Fruit fly (Drosophila melanogaster) whole organism, embryonic: Measurements from ENCODE around the gene AP-2mu.

Experiments
- Awh ChIP-seq: fragments of 200-800 bp; sonication (Bioruptor generic); IDR thresholded peaks from 2 replicates; pipeline ENCODE4, ENCODE4 v1.3.6; 2022; ENCODE audit warnings: missing biosample characterization, missing genetic modification characterization
- CG10462 ChIP-seq: fragments of 200-800 bp; sonication (Bioruptor generic); optimal IDR thresholded peaks from 2 replicates; lab custom pipeline; 2016; ENCODE audit warnings: missing biosample characterization, missing genetic modification characterization
- CG11247 ChIP-seq: fragments of 200-800 bp; sonication (Bioruptor generic); IDR thresholded peaks from 2 replicates; pipeline ENCODE4 v1.3.6; 2022; ENCODE audit warnings: missing biosample characterization, missing genetic modification characterization
- CG11695 ChIP-seq: fragments of 200-800 bp; sonication (Bioruptor generic); IDR thresholded peaks from 3 replicates; pipeline ENCODE4 v1.3.6; 2022; ENCODE audit warnings: missing biosample characterization, missing genetic modification characterization
- CG15011 ChIP-seq: fragments of 200-800 bp; sonication (Bioruptor generic); optimal IDR thresholded peaks from 3 replicates; lab custom pipeline; 2018; ENCODE audit warnings: missing biosample characterization, mild to moderate bottlenecking, missing genetic modification characterization
- CG15269 ChIP-seq: fragments of 200-800 bp; sonication (Bioruptor generic); optimal IDR thresholded peaks from 2 replicates; lab custom pipeline; 2018; ENCODE audit warnings: missing biosample characterization, mild to moderate bottlenecking, missing genetic modification characterization, moderate library complexity
- CG1602 ChIP-seq: fragments of 200-800 bp; sonication (Bioruptor generic); optimal IDR thresholded peaks from 3 replicates; lab custom pipeline; 2016; ENCODE audit warnings: missing biosample characterization, missing genetic modification characterization
- CG2199 ChIP-seq: fragments of 200-800 bp; sonication (Bioruptor generic); IDR thresholded peaks from 3 replicates; pipeline ENCODE4 v1.3.6; 2022; ENCODE audit warnings: missing biosample characterization, missing genetic modification characterization
- CG2678 ChIP-seq: fragments of 200-800 bp; sonication (Bioruptor generic); optimal IDR thresholded peaks from 3 replicates; lab custom pipeline; 2019; ENCODE audit warnings: missing biosample characterization, mild to moderate bottlenecking, missing genetic modification characterization, moderate library complexity
- CG34376 ChIP-seq: fragments of 200-800 bp; sonication (Bioruptor generic); optimal IDR thresholded peaks from 2 replicates; lab custom pipeline; 2018; ENCODE audit warnings: missing biosample characterization, mild to moderate bottlenecking, missing genetic modification characterization
- CG34422 ChIP-seq: fragments of 200-800 bp; sonication (Bioruptor generic); IDR thresholded peaks from 3 replicates; pipeline ENCODE4 v1.3.6; 2022; ENCODE audit warnings: missing biosample characterization, missing genetic modification characterization
- CG3838 ChIP-seq: fragments of 200-800 bp; sonication (Bioruptor generic); optimal IDR thresholded peaks from 3 replicates; lab custom pipeline; 2016; ENCODE audit warnings: missing biosample characterization, missing genetic modification characterization
- CG4328 ChIP-seq: fragments of 200-800 bp; sonication (Bioruptor generic); optimal IDR thresholded peaks from 3 replicates; lab custom pipeline; 2017; ENCODE audit warnings: missing biosample characterization, missing genetic modification reagents, missing genetic modification characterization
- CG4707 ChIP-seq: fragments of 200-800 bp; sonication (Bioruptor generic); optimal IDR thresholded peaks from 2 replicates; lab custom pipeline; 2018; ENCODE audit warnings: missing biosample characterization, mild to moderate bottlenecking, missing genetic modification characterization, moderate library complexity
- CG6654 ChIP-seq: fragments of 200-800 bp; sonication (Bioruptor generic); optimal IDR thresholded peaks from 2 replicates; lab custom pipeline; 2017; ENCODE audit warnings: missing biosample characterization, mild to moderate bottlenecking, missing genetic modification characterization
- CG6791 ChIP-seq: fragments of 200-800 bp; sonication (Bioruptor generic); IDR thresholded peaks from 3 replicates; pipeline ENCODE4 v1.3.6; 2022; ENCODE audit warnings: missing biosample characterization, missing genetic modification characterization; ENCODE audit not compliant: partially characterized antibody
- CkIIα-i1 ChIP-seq: fragments of 200-800 bp; sonication (Bioruptor generic); IDR thresholded peaks from 2 replicates; pipeline ENCODE4 v1.3.6; 2022; ENCODE audit warnings: missing biosample characterization, missing genetic modification characterization
- Dad ChIP-seq: fragments of 200-800 bp; sonication (Bioruptor generic); optimal IDR thresholded peaks from 3 replicates; lab custom pipeline; 2016; ENCODE audit warnings: missing biosample characterization, missing genetic modification characterization
- Fer3 ChIP-seq: fragments of 200-800 bp; sonication (Bioruptor generic); optimal IDR thresholded peaks from 2 replicates; lab custom pipeline; 2018; ENCODE audit warnings: missing biosample characterization, mild to moderate bottlenecking, missing genetic modification characterization, moderate library complexity
- Gsc ChIP-seq: fragments of 200-800 bp; sonication (Bioruptor generic); IDR thresholded peaks from 2 replicates; pipeline ENCODE4 v1.3.6; 2022; ENCODE audit warnings: missing biosample characterization, missing genetic modification characterization
- Hey ChIP-seq: fragments of 200-800 bp; sonication (Bioruptor generic); optimal IDR thresholded peaks from 3 replicates; lab custom pipeline; 2018; ENCODE audit warnings: missing biosample characterization, mild to moderate bottlenecking, missing genetic modification characterization
- HmgZ ChIP-seq: fragments of 200-800 bp; sonication (Bioruptor generic); optimal IDR thresholded peaks from 2 replicates; lab custom pipeline; 2018; ENCODE audit warnings: missing biosample characterization, mild to moderate bottlenecking, missing genetic modification characterization
- Max ChIP-seq: fragments of 200-800 bp; sonication (Bioruptor generic); optimal IDR thresholded peaks from 2 replicates; lab custom pipeline; 2016; ENCODE audit warnings: missing biosample characterization, mild to moderate bottlenecking, missing genetic modification characterization
- NFAT ChIP-seq: fragments of 200-800 bp; sonication (Bioruptor generic); IDR thresholded peaks from 2 replicates; pipeline ENCODE4 v1.3.6; 2022; ENCODE audit warnings: missing biosample characterization, missing genetic modification characterization
- Oli ChIP-seq: fragments of 200-800 bp; sonication (Bioruptor generic); optimal IDR thresholded peaks from 2 replicates; lab custom pipeline; 2018; ENCODE audit warnings: missing biosample characterization, mild to moderate bottlenecking, missing genetic modification characterization, moderate library complexity
- PHDP ChIP-seq: fragments of 200-800 bp; sonication (Bioruptor generic); optimal IDR thresholded peaks from 3 replicates; lab custom pipeline; 2018; ENCODE audit warnings: missing biosample characterization, mild to moderate bottlenecking, missing genetic modification characterization, moderate library complexity
- Ravus ChIP-seq: fragments of 200-800 bp; sonication (Bioruptor generic); IDR thresholded peaks from 2 replicates; pipeline ENCODE4 v1.3.6; 2022; ENCODE audit warnings: missing biosample characterization, missing genetic modification characterization
- Rfx ChIP-seq: fragments of 200-800 bp; sonication (Bioruptor generic); IDR thresholded peaks from 2 replicates; pipeline ENCODE4 v1.3.6; 2022; ENCODE audit warnings: missing biosample characterization, missing genetic modification characterization
- Sin3A ChIP-seq: fragments of >200 bp; optimal IDR thresholded peaks from 2 replicates; lab custom pipeline; 2018
- Sox100B ChIP-seq: fragments of 200-800 bp; sonication (Bioruptor generic); optimal IDR thresholded peaks from 3 replicates; lab custom pipeline; 2018; ENCODE audit warnings: missing biosample characterization, mild to moderate bottlenecking, missing genetic modification characterization
- Sox102F ChIP-seq: fragments of 200-800 bp; sonication (Bioruptor generic); optimal IDR thresholded peaks from 2 replicates; lab custom pipeline; 2018; ENCODE audit warnings: missing biosample characterization, mild to moderate bottlenecking, missing genetic modification characterization, moderate library complexity
- abd-A ChIP-seq: fragments of 200-800 bp; sonication (Bioruptor generic); optimal IDR thresholded peaks from 3 replicates; lab custom pipeline; 2019; ENCODE audit warnings: missing biosample characterization, mild to moderate bottlenecking, missing genetic modification characterization, moderate library complexity
- ac ChIP-seq: fragments of 200-800 bp; sonication (Bioruptor generic); optimal IDR thresholded peaks from 3 replicates; lab custom pipeline; 2017; ENCODE audit warnings: missing biosample characterization, mild to moderate bottlenecking, missing genetic modification characterization
- ap ChIP-seq: fragments of 200-800 bp; sonication (Bioruptor generic); IDR thresholded peaks from 2 replicates; pipeline ENCODE4 v1.3.6; 2022; ENCODE audit warnings: missing biosample characterization, missing genetic modification characterization
- bbx ChIP-seq: fragments of 200-800 bp; sonication (Bioruptor generic); IDR thresholded peaks from 2 replicates; pipeline ENCODE4 v1.3.6; 2022; ENCODE audit warnings: missing biosample characterization, missing genetic modification characterization; ENCODE audit not compliant: partially characterized antibody
- btn ChIP-seq: fragments of 200-800 bp; sonication (Bioruptor generic); optimal IDR thresholded peaks from 2 replicates; lab custom pipeline; 2016; ENCODE audit warnings: missing biosample characterization, missing genetic modification characterization
- da ChIP-seq: fragments of 200-800 bp; sonication (Bioruptor generic); optimal IDR thresholded peaks from 2 replicates; lab custom pipeline; 2016; ENCODE audit warnings: missing biosample characterization, missing genetic modification characterization
- dmrt99B ChIP-seq: fragments of 200-800 bp; sonication (Bioruptor generic); optimal IDR thresholded peaks from 2 replicates; lab custom pipeline; 2018; ENCODE audit warnings: missing biosample characterization, mild to moderate bottlenecking, missing genetic modification characterization, moderate library complexity
- esg ChIP-seq: fragments of 200-800 bp; sonication (Bioruptor generic); conservative IDR thresholded peaks from 2 replicates; pipeline ENCODE4 v1.3.6; 2022; ENCODE audit warnings: missing biosample characterization, missing genetic modification characterization
- exex ChIP-seq: fragments of 200-800 bp; sonication (Bioruptor generic); optimal IDR thresholded peaks from 4 replicates; lab custom pipeline; 2018; ENCODE audit warnings: missing biosample characterization, mild to moderate bottlenecking, missing genetic modification characterization, moderate library complexity
- fd96Cb ChIP-seq: fragments of 200-800 bp; sonication (Bioruptor generic); optimal IDR thresholded peaks from 2 replicates; lab custom pipeline; 2018; ENCODE audit warnings: missing biosample characterization, mild to moderate bottlenecking, missing genetic modification characterization, moderate library complexity
- ftz-f1 ChIP-seq: fragments of 200-800 bp; sonication (Bioruptor generic); optimal IDR thresholded peaks from 2 replicates; lab custom pipeline; 2016; ENCODE audit warnings: missing biosample characterization, missing genetic modification characterization
- gcm ChIP-seq: fragments of 200-800 bp; sonication (Bioruptor generic); optimal IDR thresholded peaks from 2 replicates; lab custom pipeline; 2019; ENCODE audit warnings: missing biosample characterization, mild to moderate bottlenecking, missing genetic modification characterization, moderate library complexity
- h ChIP-seq: fragments of >200 bp; optimal IDR thresholded peaks from 2 replicates; lab custom pipeline; 2017
- jumu ChIP-seq: fragments of 200-800 bp; sonication (Bioruptor generic); optimal IDR thresholded peaks from 3 replicates; lab custom pipeline; 2016; ENCODE audit warnings: missing biosample characterization, missing genetic modification characterization
- lab ChIP-seq: fragments of 200-800 bp; sonication (Bioruptor generic); optimal IDR thresholded peaks from 3 replicates; lab custom pipeline; 2017; ENCODE audit warnings: missing biosample characterization, missing genetic modification characterization, mild to moderate bottlenecking, moderate library complexity, missing genetic modification reagents
- mam ChIP-seq: fragments of 200-800 bp; sonication (Bioruptor generic); optimal IDR thresholded peaks from 3 replicates; lab custom pipeline; 2016; ENCODE audit warnings: missing biosample characterization, missing genetic modification characterization
- rib ChIP-seq: fragments of 200-800 bp; sonication (Bioruptor generic); IDR thresholded peaks from 2 replicates; pipeline ENCODE4 v1.3.6; 2022; ENCODE audit warnings: missing biosample characterization, missing genetic modification characterization
- sd ChIP-seq: fragments of 200-800 bp; sonication (Bioruptor generic); optimal IDR thresholded peaks from 3 replicates; lab custom pipeline; 2018; ENCODE audit warnings: missing biosample characterization, mild to moderate bottlenecking, missing genetic modification characterization, moderate library complexity
- tin ChIP-seq: fragments of 200-800 bp; sonication (Bioruptor generic); optimal IDR thresholded peaks from 3 replicates; lab custom pipeline; 2016; ENCODE audit warnings: missing biosample characterization, missing genetic modification characterization

Gene AP-2mu

dm6 chr3R:22447195-22447873 lies 14.9 kb upstream of the AP-2mu start, which contains the start of gene CG34288 (continued):
- no peak for TF ChIP-seq Ravus (GFP tag; lab: Robert Waterston, UW)
- TF ChIP-seq CG6791 (GFP tag; lab: Robert Waterston, UW): peak; percentile 25; the same call in 1 of the 3 replicates
- TF ChIP-seq exex (tag; lab: Kevin White, UChicago): peak; percentile 99
- peak; percentile 85 for TF ChIP-seq Rfx
- no peak for TF ChIP-seq Sox100B
- peak; percentile 56 for TF ChIP-seq Fer3 (tag; lab: Kevin White, UChicago)
- 0 out of 2 replicates have a peak, but pooled peaks have one; percentile 32 for TF ChIP-seq Awh (GFP tag; lab: Robert Waterston, UW)
- TF ChIP-seq CG3838: no peak
- TF ChIP-seq ap: 0 out of 2 replicates have a peak, but pooled peaks have one; percentile 7
- TF ChIP-seq btn (GFP tag; lab: Kevin White, UChicago): no peak
- no peak for TF ChIP-seq CG6654
- peak; percentile 38 for TF ChIP-seq dmrt99B (tag; lab: Kevin White, UChicago)
- peak; percentile 58 for TF ChIP-seq CG2678 (tag; lab: Kevin White, UChicago)
- no peak for TF ChIP-seq abd-A (tag; lab: Kevin White, UChicago)
- peak; percentile 73 for TF ChIP-seq sd (tag; lab: Kevin White, UChicago)
- 0 out of 3 replicates have a peak, but pooled peaks have one; percentile 29 for TF ChIP-seq CG2199
- peak; percentile 39 for TF ChIP-seq CG15269
- peak; percentile 82 for TF ChIP-seq lab (GFP tag; lab: Kevin White, UChicago)
- TF ChIP-seq ac (GFP tag; lab: Kevin White, UChicago): no peak
- no peak for TF ChIP-seq CG10462 (GFP tag; lab: Kevin White, UChicago)
- TF ChIP-seq CG15011 (GFP tag; lab: Kevin White, UChicago): no peak
- TF ChIP-seq gcm (GFP tag; lab: Kevin White, UChicago): no peak
- no peak for TF ChIP-seq Gsc
- peak; percentile 73 for TF ChIP-seq NFAT (GFP tag; lab: Robert Waterston, UW)
- no peak for TF ChIP-seq Dad (GFP tag; lab: Kevin White, UChicago)
- TF ChIP-seq Hey (tag; lab: Kevin White, UChicago): peak; percentile 11
- TF ChIP-seq CG11695 (GFP tag; lab: Robert Waterston, UW): no peak
- TF ChIP-seq jumu (GFP tag; lab: Kevin White, UChicago): peak; percentile 46
- TF ChIP-seq CG11247 (GFP tag; lab: Robert Waterston, UW): peak; percentile 50; the same call in 1 of the 2 replicates
- peak; percentile 2 for TF ChIP-seq Oli
- TF ChIP-seq ftz-f1 (GFP tag; lab: Kevin White, UChicago): no peak
- TF ChIP-seq fd96Cb (tag; lab: Kevin White, UChicago): no peak
- no peak for TF ChIP-seq CG4328 (GFP tag; lab: Kevin White, UChicago)
- TF ChIP-seq Sin3A (lab: Kevin White, UChicago): no peak
- peak; percentile 74 for TF ChIP-seq HmgZ
- TF ChIP-seq PHDP (tag; lab: Kevin White, UChicago): no peak
- TF ChIP-seq tin: no peak
- peak; percentile 51; the same call in 1 of the 2 replicates for TF ChIP-seq rib (GFP tag; lab: Robert Waterston, UW)
- TF ChIP-seq esg: no peak
- TF ChIP-seq h: no peak
- no peak for TF ChIP-seq Max (GFP tag; lab: Kevin White, UChicago)
- TF ChIP-seq CG1602 (GFP tag; lab: Kevin White, UChicago): no peak
- peak; percentile 38 for TF ChIP-seq Sox102F (GFP tag; lab: Kevin White, UChicago)
- peak; percentile 29; the same call in 1 of the 3 replicates for TF ChIP-seq CG34422
- TF ChIP-seq bbx: peak; percentile 45
- peak; percentile 89 for TF ChIP-seq CG34376
- TF ChIP-seq CG4707 (GFP tag; lab: Kevin White, UChicago): no peak
- TF ChIP-seq da (GFP tag; lab: Kevin White, UChicago): no peak
- TF ChIP-seq mam: peak; percentile 34
- peak; percentile 39; the same call in 1 of the 2 replicates for TF ChIP-seq CkIIα-i1
